Fruit fly (Drosophila melanogaster): ENCODE results near the gene Zcchc7.

DNA sequence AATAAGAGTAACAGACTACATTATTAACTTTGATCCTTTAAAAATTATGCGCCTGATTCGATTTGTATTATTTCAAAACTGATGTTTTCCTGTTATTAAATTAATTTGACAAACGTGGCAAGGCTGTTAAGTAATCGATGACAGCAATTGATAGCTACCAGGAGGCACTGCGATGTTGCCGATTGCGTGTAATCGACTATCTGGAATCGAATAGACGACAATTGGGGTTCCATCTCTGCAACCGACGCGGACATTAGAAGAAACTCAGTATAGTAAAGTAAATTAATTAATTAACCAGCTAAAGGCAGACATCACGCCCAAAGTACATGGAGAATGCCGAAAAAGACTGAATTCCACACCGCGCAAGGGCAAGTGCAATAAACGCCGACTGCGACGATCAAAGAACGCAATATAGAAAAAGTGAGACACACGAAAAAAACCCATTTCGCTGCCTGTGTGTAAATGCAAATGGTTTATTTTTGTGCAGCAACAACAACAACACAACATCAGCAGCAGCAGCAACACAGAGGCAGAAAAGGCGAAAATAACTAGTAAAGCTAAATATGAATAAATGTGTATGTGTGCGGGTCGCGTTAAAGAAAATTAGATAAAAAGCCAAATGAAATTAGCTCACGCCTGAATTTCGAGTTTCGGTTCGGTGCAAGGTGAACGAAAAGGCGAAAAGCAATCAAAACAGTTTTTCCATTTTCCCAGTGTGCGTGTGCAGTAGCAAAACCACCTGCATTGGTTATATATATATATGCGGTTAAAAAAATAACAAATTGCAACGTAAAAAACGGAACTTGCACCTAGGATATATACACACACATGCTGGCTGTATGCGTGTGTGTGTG is 8.6 kb downstream of the Zcchc7 start, which contains the start of gene sina:
- TF ChIP-seq CG4496 (GFP tag; IDR thresholded peaks at IDR 0.05) (peak; percentile 28; the same call in 1 of the 3 replicates), CG8301 (tag; optimal IDR thresholded peaks at IDR 0.05) (no peak), rn (GFP tag; IDR thresholded peaks at IDR 0.05) (no peak), gl (tag; optimal IDR thresholded peaks at IDR 0.05) (no peak), Snoo (tag; optimal IDR thresholded peaks at IDR 0.05) (no peak), CG34367 (tag; optimal IDR thresholded peaks at IDR 0.05) (no peak), Pif1B (GFP tag; optimal IDR thresholded peaks at IDR 0.05) (no peak), CG14655 (GFP tag; optimal IDR thresholded peaks at IDR 0.05) (no peak)

All from whole organism, pupa.